Fruit fly (Drosophila melanogaster): ENCODE measurements around the gene msl-1.

DNA sequence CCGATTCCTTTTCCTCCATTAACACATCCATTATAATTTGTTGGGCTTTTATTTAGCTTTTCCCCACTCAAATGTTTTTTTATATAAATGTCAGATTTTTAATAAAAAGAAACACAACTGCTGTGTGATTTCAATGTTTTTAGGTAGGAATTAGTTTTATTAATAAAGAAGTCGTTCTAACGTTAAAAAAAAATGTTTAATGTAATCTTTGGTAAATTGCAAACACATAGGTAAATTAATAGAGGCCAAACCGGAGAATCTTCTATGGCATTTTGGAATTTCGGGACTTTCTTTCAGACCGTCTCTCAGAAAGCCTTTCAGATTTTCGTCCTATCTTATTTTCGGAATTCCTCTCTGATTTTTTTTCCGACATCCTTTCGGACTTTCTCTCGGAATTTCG is 15.4 kb downstream of the msl-1 start, which contains the start of gene CG43339:
- TF ChIP-seq sqz (GFP tag; optimal IDR thresholded peaks at IDR 0.05) (no peak), Hmx (GFP tag; optimal IDR thresholded peaks at IDR 0.05) (no peak), CG13123 (GFP tag; optimal IDR thresholded peaks at IDR 0.05) (no peak), tup (GFP tag; optimal IDR thresholded peaks at IDR 0.05) (no peak), Lpt (GFP tag; optimal IDR thresholded peaks at IDR 0.05) (no peak), oc (tag; optimal IDR thresholded peaks at IDR 0.05) (no peak)
